Worm (Caenorhabditis elegans) whole organism, L2 larva: ENCODE results near the gene Y22D7AR.3.
A peak's percentile ranks its signal among the peaks of the same experiment; 100 is the strongest.

Experiments
- C34F6.9 ChIP-seq: fragments of 150-350 bp; optimal IDR thresholded peaks from 2 replicates; lab custom pipeline; 2014; ENCODE audit warnings: missing biosample characterization, missing genetic modification characterization
- R02D3.7 ChIP-seq: fragments of 150-350 bp; optimal IDR thresholded peaks from 2 replicates; lab custom pipeline; 2014; ENCODE audit warnings: missing biosample characterization, missing genetic modification characterization
- Y55F3AM.14 ChIP-seq: fragments of 200-800 bp; sonication (Bioruptor generic); optimal IDR thresholded peaks from 2 replicates; lab custom pipeline; 2018; ENCODE audit warnings: mild to moderate bottlenecking, missing genetic modification characterization, missing compliant biosample characterization
- alr-1 ChIP-seq: fragments of 150-350 bp; optimal IDR thresholded peaks from 2 replicates; lab custom pipeline; 2014; ENCODE audit warnings: missing biosample characterization, missing genetic modification characterization
- aly-2 ChIP-seq: fragments of 150-350 bp; optimal IDR thresholded peaks from 2 replicates; lab custom pipeline; 2014; ENCODE audit warnings: missing biosample characterization, missing genetic modification characterization
- crh-2 ChIP-seq: sonication (generic microtip); optimal IDR thresholded peaks from 2 replicates; lab custom pipeline; 2017; ENCODE audit warnings: missing biosample characterization, missing genetic modification characterization
- egl-27 ChIP-seq: sonication (generic microtip); optimal IDR thresholded peaks from 3 replicates; lab custom pipeline; 2017; ENCODE audit warnings: missing biosample characterization, missing genetic modification reagents, missing genetic modification characterization
- elt-3 ChIP-seq: sonication (generic microtip); optimal IDR thresholded peaks from 2 replicates; lab custom pipeline; 2017; ENCODE audit warnings: missing biosample characterization, missing genetic modification characterization
- fos-1 ChIP-seq: fragments of 150-350 bp; optimal IDR thresholded peaks from 2 replicates; lab custom pipeline; 2014; ENCODE audit warnings: missing biosample characterization, missing genetic modification characterization
- gmeb-1 ChIP-seq: fragments of 150-350 bp; optimal IDR thresholded peaks from 2 replicates; lab custom pipeline; 2014; ENCODE audit warnings: missing biosample characterization, missing genetic modification characterization
- lin-11 ChIP-seq: fragments of 150-350 bp; sonication (generic microtip); optimal IDR thresholded peaks from 2 replicates; lab custom pipeline; 2014; ENCODE audit warnings: missing biosample characterization, missing genetic modification characterization, inconsistent platforms, mixed read lengths
- lin-13 ChIP-seq: fragments of 150-350 bp; optimal IDR thresholded peaks from 2 replicates; lab custom pipeline; 2014; ENCODE audit warnings: missing biosample characterization, missing genetic modification reagents, missing genetic modification characterization
- lin-39 ChIP-seq: fragments of 150-350 bp; optimal IDR thresholded peaks from 2 replicates; lab custom pipeline; 2014; ENCODE audit warnings: missing biosample characterization, missing genetic modification reagents, missing genetic modification characterization
- lsy-2 ChIP-seq, 2 experiments: fragments of 150-350 bp in 1 of 2; sonication (generic microtip) in 1 of 2; optimal IDR thresholded peaks; 2 replicates each; lab custom pipeline; 2014 to 2017; ENCODE audit warnings: missing biosample characterization in 2 of 2, missing genetic modification characterization in 2 of 2
- mdl-1 ChIP-seq, 2 experiments: fragments of 150-350 bp in 1 of 2; sonication (generic microtip) in 1 of 2; optimal IDR thresholded peaks; 2 replicates each; lab custom pipeline; 2017; ENCODE audit warnings: missing biosample characterization in 2 of 2, missing genetic modification characterization in 2 of 2
- nhr-12 ChIP-seq: fragments of 150-350 bp; optimal IDR thresholded peaks from 2 replicates; lab custom pipeline; 2014; ENCODE audit warnings: missing biosample characterization, missing genetic modification characterization
- nhr-21 ChIP-seq: fragments of 150-350 bp; optimal IDR thresholded peaks from 2 replicates; lab custom pipeline; 2014; ENCODE audit warnings: missing biosample characterization, missing genetic modification characterization
- nhr-23 ChIP-seq: fragments of 150-350 bp; optimal IDR thresholded peaks from 2 replicates; lab custom pipeline; 2014; ENCODE audit warnings: missing biosample characterization, missing genetic modification reagents, missing genetic modification characterization
- nhr-237 ChIP-seq: fragments of 150-350 bp; optimal IDR thresholded peaks from 2 replicates; lab custom pipeline; 2014; ENCODE audit warnings: missing biosample characterization, missing genetic modification characterization
- nhr-25 ChIP-seq: fragments of 150-350 bp; sonication (generic microtip); optimal IDR thresholded peaks from 3 replicates; lab custom pipeline; 2014; ENCODE audit warnings: missing biosample characterization, missing genetic modification characterization
- nhr-6 ChIP-seq: fragments of 150-350 bp; optimal IDR thresholded peaks from 2 replicates; lab custom pipeline; 2014; ENCODE audit warnings: missing biosample characterization, missing genetic modification characterization
- nhr-77 ChIP-seq: fragments of 150-350 bp; optimal IDR thresholded peaks from 2 replicates; lab custom pipeline; 2014; ENCODE audit warnings: missing biosample characterization, missing genetic modification characterization
- peb-1 ChIP-seq: fragments of 150-350 bp; optimal IDR thresholded peaks from 2 replicates; lab custom pipeline; 2014; ENCODE audit warnings: missing biosample characterization, missing genetic modification characterization
- skn-1 ChIP-seq: sonication (generic microtip); optimal IDR thresholded peaks from 2 replicates; lab custom pipeline; 2017; ENCODE audit warnings: missing biosample characterization, missing genetic modification characterization
- sma-3 ChIP-seq: sonication (generic microtip); optimal IDR thresholded peaks from 2 replicates; lab custom pipeline; 2016; ENCODE audit warnings: missing genetic modification reagents, missing genetic modification characterization, missing compliant biosample characterization
- sma-9 ChIP-seq, 2 experiments: fragments of 150-350 bp in 1 of 2; sonication (generic microtip) in 1 of 2; optimal IDR thresholded peaks; 2 replicates each; lab custom pipeline; 2014 to 2016; ENCODE audit warnings: missing genetic modification characterization in 2 of 2, mild to moderate bottlenecking in 1 of 2, missing biosample characterization in 1 of 2, missing compliant biosample characterization in 1 of 2, missing genetic modification reagents in 1 of 2, moderate library complexity in 1 of 2
- unc-39 ChIP-seq: fragments of 150-350 bp; optimal IDR thresholded peaks from 2 replicates; lab custom pipeline; 2014; ENCODE audit warnings: missing biosample characterization, missing genetic modification characterization
- unc-55 ChIP-seq: fragments of 150-350 bp; sonication (generic microtip); optimal IDR thresholded peaks from 3 replicates; lab custom pipeline; 2014; ENCODE audit warnings: missing biosample characterization, missing genetic modification reagents, missing genetic modification characterization
- unc-62 ChIP-seq: fragments of 150-350 bp; optimal IDR thresholded peaks from 2 replicates; lab custom pipeline; 2014; ENCODE audit warnings: missing biosample characterization, missing genetic modification reagents, missing genetic modification characterization
- zag-1 ChIP-seq: fragments of 150-350 bp; optimal IDR thresholded peaks from 2 replicates; lab custom pipeline; 2014; ENCODE audit warnings: missing biosample characterization, missing genetic modification characterization
- ztf-4 ChIP-seq: fragments of 150-350 bp; optimal IDR thresholded peaks from 2 replicates; lab custom pipeline; 2014; ENCODE audit warnings: missing biosample characterization, missing genetic modification characterization

The Y22D7AR.3 gene

DNA sequence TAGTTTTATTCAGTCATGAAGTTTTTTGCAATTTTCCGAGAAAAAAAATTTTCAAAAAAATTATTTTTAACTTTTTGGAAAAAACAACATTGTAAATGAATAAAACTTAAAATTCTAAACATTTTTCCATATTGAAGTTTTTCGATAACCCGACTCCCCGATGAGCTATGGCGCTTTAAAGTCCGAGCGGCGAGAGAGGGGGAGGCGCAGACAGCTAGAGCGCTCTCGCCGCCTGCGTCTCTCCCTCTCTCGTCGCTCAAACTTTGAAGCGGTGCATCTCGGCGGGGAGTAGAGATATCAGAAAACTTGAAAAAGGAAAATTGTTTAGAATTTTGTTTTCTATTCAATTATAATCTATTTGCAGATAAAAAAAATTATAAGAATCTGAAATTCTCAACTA is 27.3 kb downstream of the Y22D7AR.3 start:
- TF ChIP-seq mdl-1 (tag; optimal IDR thresholded peaks at IDR 0.05; lab: Kevin White, UChicago), result no peak
- no peak for TF ChIP-seq lin-11 (tag; lab: Kevin White, UChicago)
- no peak for TF ChIP-seq nhr-77 (tag; lab: Kevin White, UChicago)
- TF ChIP-seq egl-27 (tag; lab: Kevin White, UChicago), result no peak
- TF ChIP-seq alr-1 (tag; lab: Kevin White, UChicago), result no peak
- no peak for TF ChIP-seq R02D3.7 (tag; lab: Kevin White, UChicago)
- no peak for TF ChIP-seq unc-55
- TF ChIP-seq unc-39, result no peak
- no peak for TF ChIP-seq nhr-23 (tag; lab: Kevin White, UChicago)
- TF ChIP-seq lsy-2 (tag; optimal IDR thresholded peaks at IDR 0.05; lab: Kevin White, UChicago), result no peak
- TF ChIP-seq elt-3 (tag; lab: Kevin White, UChicago), result no peak
- TF ChIP-seq nhr-12, result no peak
- TF ChIP-seq nhr-21 (tag; lab: Kevin White, UChicago), result no peak
- TF ChIP-seq Y55F3AM.14 (GFP tag; lab: Kevin White, UChicago), result no peak
- no peak for TF ChIP-seq skn-1 (tag; lab: Kevin White, UChicago)
- no peak for TF ChIP-seq nhr-6
- no peak for TF ChIP-seq lin-39 (tag; lab: Kevin White, UChicago)

DNA sequence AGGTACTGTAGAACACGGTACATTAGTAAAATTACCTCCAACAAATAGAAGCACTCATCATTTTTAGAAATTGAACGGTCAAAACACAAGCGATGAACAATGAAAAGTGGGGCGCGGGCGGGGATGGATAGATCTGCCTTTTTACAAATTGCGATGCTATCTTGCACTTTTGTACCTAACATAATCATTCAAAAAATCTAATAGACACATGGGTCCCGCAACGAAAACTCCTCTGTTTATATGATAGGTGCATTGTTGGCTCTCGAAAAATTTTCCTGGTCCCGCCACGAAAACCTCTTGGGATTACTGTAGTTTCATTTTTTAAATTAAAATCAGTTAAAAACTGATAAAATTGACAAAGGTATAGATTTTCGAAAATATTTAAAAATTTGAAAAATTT is 31.4 kb downstream of the Y22D7AR.3 start, which contains the start of gene Y22D7AL.11:
TSS of gene Y22D7AL.11 (minus strand) at position 101 of the 400 bp plus-strand sequence.
- no peak for TF ChIP-seq gmeb-1 (tag; lab: Kevin White, UChicago)
- TF ChIP-seq nhr-237 (tag; lab: Kevin White, UChicago), result no peak

DNA sequence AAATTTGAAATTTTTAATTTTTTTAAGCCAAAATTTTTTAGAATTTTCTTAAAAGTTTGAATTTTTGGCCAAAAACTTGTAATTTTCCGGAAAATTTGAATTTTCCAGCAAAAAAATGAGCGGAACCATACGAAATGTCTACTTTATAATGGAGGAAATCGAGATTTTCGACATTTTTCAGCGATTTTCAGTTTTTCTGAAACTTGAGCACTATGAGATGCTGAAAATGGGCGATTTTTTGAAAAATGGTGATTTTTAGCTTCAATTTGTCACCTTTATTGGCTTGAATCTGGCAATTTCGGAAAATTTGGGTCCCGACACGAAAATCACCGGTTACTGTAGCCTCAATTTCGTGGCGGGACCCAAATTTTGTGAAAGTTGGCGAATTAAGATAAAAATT is 39.1 kb downstream of the Y22D7AR.3 start, which contains the start of gene Y22D7AL.4:
TSS of gene Y22D7AL.4 (plus strand) at position 109 of the 400 bp plus-strand sequence.
- TF ChIP-seq unc-62 (GFP tag; lab: Kevin White, UChicago) (no peak), nhr-12 (no peak), sma-3 (GFP tag; lab: Kevin White, UChicago) (no peak), ztf-4 (tag; lab: Kevin White, UChicago) (no peak), C34F6.9 (tag; lab: Kevin White, UChicago) (no peak), aly-2 (tag; lab: Kevin White, UChicago) (no peak)
- TF ChIP-seq, all 48 proteins: peak for 0

DNA sequence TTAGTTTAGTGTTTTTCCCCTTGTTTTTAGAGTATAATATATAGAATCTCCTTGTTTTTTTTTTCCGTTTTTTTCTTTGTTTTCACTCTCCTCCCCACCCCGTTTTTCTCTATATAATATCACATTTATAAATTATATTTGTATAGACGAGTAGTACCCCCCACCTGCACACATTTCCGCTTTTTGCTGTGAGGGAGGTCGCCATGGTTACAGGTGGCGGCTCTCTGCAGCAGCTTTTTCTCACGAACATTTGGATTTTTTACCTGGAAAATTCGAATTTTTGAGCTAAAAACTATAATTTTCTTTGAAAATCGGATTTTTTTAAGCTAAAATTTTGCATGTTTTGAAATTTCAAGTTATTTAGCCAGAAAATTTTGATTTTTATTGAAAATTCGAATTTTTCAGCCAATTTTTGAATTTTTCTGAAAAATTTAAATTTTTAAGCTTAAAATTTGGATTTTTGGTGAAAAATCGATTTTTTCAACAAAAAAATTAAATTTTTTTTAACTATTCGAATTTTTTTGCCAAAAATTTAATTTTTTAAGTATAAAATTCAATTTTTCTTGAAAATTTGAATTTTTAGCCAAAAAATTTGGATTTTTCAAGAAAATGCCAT is 39.9 kb downstream of the Y22D7AR.3 start:
- peak; percentile 38 for TF ChIP-seq ztf-4 (tag; lab: Kevin White, UChicago)
- TF ChIP-seq crh-2 (tag; lab: Kevin White, UChicago), result no peak

DNA sequence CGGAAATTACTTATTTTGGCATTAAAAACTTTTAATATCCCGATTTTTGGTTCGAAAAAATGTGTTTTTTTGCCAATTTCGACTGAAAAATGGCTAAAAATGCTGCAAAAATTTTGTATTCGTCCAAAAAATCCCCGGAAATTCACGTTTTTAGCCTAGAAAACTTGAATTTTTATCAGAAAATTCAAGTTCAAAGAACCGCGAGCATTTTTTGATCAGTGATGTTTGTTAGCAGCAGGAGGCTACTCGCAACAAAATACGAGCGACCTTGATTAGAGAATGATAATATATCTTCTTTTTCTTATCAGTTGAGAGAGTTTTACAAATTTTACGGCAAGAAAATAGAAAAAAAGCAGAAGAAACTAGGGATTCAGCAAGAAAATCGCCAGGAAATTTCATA is 43.3 kb downstream of the Y22D7AR.3 start:
- no peak for TF ChIP-seq lin-11 (tag; lab: Kevin White, UChicago)
- peak; percentile 45 for TF ChIP-seq fos-1 (tag; lab: Kevin White, UChicago)
- peak; percentile 2 for TF ChIP-seq crh-2 (tag; lab: Kevin White, UChicago)
- no peak for TF ChIP-seq lin-39 (tag; lab: Kevin White, UChicago)
- peak; percentile 14 for TF ChIP-seq lin-13 (GFP tag; lab: Kevin White, UChicago)
- TF ChIP-seq nhr-25 (tag; lab: Kevin White, UChicago), result no peak
- peak; percentile 62 for TF ChIP-seq sma-9 (GFP tag; optimal IDR thresholded peaks at IDR 0.05; lab: Kevin White, UChicago)
- no peak for TF ChIP-seq sma-9 (tag; optimal IDR thresholded peaks at IDR 0.05; lab: Kevin White, UChicago)
- no peak for TF ChIP-seq peb-1 (tag; lab: Kevin White, UChicago)
- TF ChIP-seq, all 48 proteins: peak for 4

DNA sequence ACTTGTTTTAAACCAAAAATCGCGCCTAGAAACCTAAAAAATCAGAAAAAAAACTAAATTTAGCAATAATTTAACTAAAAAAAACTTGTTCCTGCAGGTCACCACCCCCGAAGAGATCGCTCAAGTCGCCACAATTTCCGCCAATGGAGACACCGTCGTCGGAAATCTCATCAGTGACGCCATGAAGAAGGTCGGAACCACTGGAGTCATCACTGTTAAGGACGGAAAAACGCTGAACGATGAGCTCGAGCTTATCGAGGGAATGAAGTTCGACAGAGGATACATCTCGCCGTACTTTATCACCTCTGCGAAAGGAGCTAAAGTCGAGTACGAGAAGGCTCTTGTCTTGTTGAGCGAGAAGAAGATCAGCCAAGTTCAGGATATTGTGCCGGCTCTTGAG is 44.3 kb downstream of the Y22D7AR.3 start:
- no peak for TF ChIP-seq aly-2 (tag; lab: Kevin White, UChicago)
- TF ChIP-seq zag-1, result no peak
- no peak for TF ChIP-seq elt-3 (tag; lab: Kevin White, UChicago)
- no peak for TF ChIP-seq nhr-25 (tag; lab: Kevin White, UChicago)
- no peak for TF ChIP-seq sma-3 (GFP tag; lab: Kevin White, UChicago)
- no peak for TF ChIP-seq alr-1 (tag; lab: Kevin White, UChicago)
